Worm (Caenorhabditis elegans) whole organism, dauer: ENCODE data around the gene fbxa-106.

Experiments
- unc-62 ChIP-seq: sonication (generic microtip); optimal IDR thresholded peaks from 2 replicates; lab custom pipeline; 2017; ENCODE audit warnings: missing biosample characterization, missing genetic modification reagents, missing genetic modification characterization

Gene fbxa-106

DNA sequence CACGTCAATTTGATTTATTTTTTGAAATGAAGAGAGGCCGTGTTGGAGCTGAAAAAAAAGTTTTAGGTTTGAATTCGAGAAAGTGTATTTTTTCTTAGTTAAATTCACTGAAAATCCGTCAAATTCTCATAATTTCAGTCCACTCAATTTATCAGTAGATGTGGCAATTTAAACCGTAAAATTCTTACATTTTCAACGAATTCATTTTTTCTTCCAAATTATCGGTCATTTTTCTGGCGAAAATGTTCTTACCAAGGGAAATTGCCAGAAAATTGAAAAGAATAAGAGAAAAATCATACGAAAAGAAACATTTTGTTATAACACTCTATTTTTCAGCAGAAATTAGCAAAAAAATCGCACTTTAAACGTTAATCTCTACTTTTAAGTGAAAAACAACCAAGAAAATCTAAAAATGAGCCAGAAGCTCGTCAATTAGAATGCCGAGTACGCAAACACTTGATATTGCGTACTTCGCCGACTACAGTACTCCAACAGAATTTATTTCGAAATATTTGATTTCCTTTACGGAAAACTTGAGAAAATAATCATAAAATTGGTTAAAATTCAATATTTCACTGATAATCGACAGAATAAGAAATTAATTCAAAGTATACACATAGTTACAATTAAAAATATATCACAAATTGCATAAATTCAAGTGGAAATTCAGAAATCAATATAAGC, at the start of gene fbxa-106:
fbxa-106 (minus strand) TSS at position 51 of the 684 bp plus-strand sequence.
- no peak for TF ChIP-seq unc-62 (GFP tag; lab: Kevin White, UChicago)

DNA sequence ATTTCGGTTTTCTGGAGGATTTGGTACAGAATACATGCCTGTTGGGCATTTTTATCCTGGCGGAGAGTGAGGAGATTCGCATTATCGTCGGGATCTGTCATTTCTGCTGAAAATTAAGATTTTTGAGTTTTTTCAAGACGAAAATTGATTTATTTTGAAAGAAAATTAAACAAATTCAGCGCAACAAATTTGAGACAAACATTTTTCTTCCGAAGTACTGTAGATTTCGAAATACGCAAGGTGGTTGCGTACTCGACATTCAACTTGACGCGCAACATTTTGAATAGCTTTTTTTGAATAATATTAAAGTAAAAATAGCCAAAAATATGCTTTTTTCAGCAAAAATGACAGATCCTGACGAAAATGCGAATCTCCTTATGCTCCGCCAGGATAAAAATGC, 49.4 kb upstream of the fbxa-106 start, which contains the start of gene Y37H2A.7:
Y37H2A.7 (minus strand) TSS at position 101 of the 400 bp plus-strand sequence.
- no peak for TF ChIP-seq unc-62 (GFP tag; lab: Kevin White, UChicago)

DNA sequence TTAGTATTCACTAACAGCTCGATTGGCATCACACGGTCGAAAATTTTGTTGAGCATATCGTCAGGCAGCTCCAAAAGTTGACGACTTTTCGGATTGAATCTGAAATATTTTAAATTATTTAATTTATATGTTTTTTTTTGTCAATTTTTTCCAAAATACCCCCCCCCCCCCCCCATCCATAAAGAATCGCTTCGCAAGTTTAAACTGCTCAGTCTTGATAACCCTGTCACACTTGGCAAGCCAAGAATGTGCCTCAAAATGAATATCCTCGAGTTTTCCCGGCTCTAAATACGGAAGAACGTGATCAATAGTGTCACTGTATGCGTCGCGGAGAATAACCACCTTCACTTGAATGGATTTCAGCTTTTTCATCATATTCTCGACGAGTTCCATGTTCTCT, 48.2 kb upstream of the fbxa-106 start, which contains the start of gene Y37H2A.18:
Y37H2A.18 (minus strand) TSS at position 101 of the 400 bp plus-strand sequence.
- TF ChIP-seq unc-62 (GFP tag; lab: Kevin White, UChicago): no peak

DNA sequence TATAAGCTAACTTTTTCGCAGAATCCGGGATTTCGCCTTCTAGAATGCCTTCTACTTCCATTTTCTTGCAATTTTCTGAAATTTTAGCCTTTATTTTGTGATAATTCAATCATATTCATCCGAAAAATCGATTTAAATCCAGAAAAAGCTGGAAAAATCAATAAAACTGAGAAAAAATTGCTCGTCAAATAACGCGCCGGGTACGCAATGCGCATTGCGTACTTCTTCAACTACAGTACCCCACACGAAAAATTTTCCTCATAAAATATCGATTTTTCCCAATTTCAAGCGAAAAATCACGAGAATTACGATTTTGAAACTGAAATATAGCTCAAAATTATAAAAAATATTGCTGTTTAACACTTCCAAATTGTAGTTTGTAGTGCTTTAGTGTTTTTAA, 46.0 kb upstream of the fbxa-106 start, which contains the start of gene Y37H2A.12:
Y37H2A.12 (minus strand) TSS at position 81 of the 400 bp plus-strand sequence.
- TF ChIP-seq unc-62 (GFP tag; lab: Kevin White, UChicago): no peak

DNA sequence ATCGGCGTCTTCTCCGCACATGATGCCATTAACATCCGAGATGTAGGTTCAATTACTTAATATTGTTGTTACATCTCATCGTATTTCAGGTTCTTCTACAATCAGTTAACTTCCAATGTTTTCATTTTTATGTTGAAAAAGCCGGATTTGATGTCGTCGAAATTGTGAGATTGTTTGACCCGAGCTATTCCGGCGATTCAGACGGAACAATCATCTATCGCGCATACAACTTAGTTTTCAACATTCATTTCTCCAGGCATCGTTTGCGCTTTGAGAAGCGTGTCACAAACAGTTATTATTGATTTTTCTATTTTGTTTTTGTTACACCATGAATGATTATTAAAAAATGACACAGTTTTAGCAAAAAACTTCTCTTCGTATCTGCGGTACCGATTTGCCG, 43.5 kb upstream of the fbxa-106 start:
- no peak for TF ChIP-seq unc-62 (GFP tag; lab: Kevin White, UChicago)

DNA sequence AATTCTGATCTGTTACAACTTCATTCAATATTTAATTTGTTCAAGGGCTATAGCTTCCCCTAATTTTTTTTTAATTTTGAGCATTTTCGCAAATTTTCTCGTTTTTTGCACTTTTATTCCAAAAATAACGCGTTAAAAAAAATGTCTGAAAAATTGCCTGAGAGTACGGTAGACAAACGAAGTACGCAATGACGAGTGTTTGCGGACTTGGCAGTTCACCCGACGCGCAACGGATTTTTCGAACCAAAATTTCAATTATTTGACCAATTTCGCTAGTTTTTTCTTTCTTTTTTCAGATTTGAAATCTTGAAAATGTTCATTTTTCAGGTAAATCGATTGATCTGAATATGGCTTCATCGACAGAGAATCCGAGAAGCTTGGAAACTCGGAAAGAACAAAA, 42.2 kb upstream of the fbxa-106 start, which contains the start of gene fbxa-211:
fbxa-211 (plus strand) TSS at position 328 of the 400 bp plus-strand sequence.
- TF ChIP-seq unc-62 (GFP tag; lab: Kevin White, UChicago): no peak

DNA sequence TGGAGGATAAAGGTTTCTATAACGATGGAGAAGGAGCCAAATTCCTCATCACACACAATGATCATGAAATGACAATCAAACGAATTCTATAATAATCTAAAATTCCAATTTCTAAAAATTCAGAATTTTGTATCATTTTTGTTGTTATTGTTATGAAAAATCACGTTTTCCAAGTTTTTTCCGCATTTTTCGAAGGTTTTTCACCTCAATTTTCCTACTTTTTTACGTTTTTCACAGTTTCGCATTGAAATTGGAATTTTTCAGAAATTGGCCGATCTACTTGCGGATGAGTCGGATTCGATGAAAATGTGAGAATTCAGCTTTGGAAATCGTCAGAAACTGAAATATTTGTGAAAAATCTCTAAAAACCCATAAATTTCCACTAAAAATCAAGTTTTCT, 40.1 kb upstream of the fbxa-106 start, which contains the start of gene fbxa-210:
fbxa-210 (plus strand) TSS at position 301 of the 400 bp plus-strand sequence.
- no peak for TF ChIP-seq unc-62 (GFP tag; lab: Kevin White, UChicago)

DNA sequence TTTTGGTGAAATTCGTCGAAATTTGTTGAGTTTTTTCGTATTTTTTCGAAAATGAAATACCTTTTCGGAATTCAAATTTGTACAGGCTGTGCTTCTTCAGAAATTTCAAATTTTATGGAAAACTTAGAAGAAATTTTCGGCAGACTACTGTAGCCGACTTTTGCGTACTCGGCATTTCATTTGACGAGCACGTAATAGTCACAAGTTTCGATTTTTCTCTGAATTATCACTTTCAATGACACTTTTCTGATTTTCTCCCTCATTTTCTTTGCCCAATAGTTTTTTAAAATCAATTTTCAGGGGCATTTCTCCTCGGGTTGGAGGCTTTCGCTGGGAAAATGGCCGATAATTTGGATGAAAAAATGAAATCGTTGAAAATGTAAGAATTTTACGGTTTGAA, 38.6 kb upstream of the fbxa-106 start, which contains the start of gene fbxa-107:
fbxa-107 (plus strand) TSS at position 301 of the 400 bp plus-strand sequence.
- no peak for TF ChIP-seq unc-62 (GFP tag; lab: Kevin White, UChicago)

DNA sequence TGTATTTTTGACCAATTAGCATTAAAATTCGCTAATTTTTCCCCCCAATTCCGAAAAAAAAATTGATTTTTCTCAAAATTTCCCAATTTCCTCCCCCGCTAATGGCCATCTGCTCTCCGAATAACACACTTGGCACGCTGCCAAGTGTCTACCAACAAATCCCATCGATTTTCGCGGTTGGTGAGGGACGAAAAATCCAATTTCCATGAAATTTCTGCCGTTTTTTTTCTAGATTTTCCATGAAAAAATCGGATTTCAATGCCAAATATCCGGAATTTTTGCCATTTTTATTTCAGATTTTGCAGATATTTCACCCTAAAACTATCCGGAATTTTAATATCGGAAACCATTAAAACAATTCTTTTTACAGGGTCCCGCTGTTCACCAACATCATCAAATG, 24.4 kb upstream of the fbxa-106 start:
- no peak for TF ChIP-seq unc-62 (GFP tag; lab: Kevin White, UChicago)

DNA sequence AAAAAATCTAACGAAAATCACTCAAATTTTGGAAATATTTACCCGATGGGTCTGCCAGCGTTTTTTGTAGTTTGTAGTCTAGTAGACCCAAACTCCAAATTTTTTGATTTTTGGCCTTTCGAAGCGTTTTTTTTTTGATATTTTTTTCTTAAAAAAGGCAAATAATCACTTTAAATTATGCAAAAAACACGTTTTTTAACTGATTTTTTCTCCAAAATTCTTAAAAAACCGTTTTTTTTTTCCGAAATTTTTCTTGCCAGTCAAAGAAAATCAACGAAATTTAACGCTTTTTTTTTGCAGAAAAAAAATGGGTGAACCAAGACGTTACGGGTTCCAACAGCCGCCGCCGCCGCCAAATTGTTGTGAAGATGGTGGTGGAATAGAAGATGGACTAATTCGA, 23.0 kb upstream of the fbxa-106 start, which contains the start of gene Y37H2A.1:
Y37H2A.1 (plus strand) TSS at position 301 of the 400 bp plus-strand sequence.
- TF ChIP-seq unc-62 (GFP tag; lab: Kevin White, UChicago): no peak

DNA sequence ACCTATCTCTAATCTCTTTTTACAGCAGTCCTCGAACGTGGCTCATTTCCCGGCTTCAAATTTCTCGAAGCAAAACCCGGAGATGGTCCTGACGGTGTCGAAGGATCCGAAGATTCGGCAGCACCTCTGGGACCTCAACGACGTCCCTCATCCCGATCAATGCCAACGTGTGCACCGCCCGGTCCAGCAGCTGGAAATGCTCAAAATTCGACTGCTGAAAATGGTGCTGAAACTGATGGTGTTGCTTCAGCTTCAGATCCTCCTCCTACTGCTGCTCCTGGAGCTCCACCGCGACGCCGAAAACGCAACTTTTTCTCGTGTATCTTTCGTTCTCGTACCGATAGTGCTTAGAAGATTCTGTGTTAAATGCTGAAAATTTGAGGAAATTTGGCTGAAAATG, 21.1 kb upstream of the fbxa-106 start:
- no peak for TF ChIP-seq unc-62 (GFP tag; lab: Kevin White, UChicago)

DNA sequence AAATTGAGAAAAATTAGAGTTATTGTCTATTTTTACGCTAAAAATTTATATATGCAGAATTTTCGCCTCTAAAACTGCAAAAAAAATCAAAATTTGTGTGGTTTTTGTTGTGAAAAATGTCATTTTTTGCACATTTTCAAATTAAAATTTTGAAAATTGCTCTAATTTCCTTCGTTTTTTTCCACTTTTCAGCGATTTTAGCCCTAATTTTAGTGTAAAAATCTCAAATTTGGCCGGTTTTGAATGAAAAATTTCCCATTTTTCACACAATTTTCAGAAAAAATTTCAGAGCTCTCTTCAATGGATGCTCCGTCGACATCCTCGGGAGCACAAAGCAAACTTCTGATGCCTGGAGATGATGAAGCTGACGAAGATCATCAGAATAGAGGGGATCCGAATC, 13.4 kb upstream of the fbxa-106 start, which contains the start of gene par-4:
par-4 (plus strand) TSS at position 301 of the 400 bp plus-strand sequence.
- TF ChIP-seq unc-62 (GFP tag; lab: Kevin White, UChicago): no peak

DNA sequence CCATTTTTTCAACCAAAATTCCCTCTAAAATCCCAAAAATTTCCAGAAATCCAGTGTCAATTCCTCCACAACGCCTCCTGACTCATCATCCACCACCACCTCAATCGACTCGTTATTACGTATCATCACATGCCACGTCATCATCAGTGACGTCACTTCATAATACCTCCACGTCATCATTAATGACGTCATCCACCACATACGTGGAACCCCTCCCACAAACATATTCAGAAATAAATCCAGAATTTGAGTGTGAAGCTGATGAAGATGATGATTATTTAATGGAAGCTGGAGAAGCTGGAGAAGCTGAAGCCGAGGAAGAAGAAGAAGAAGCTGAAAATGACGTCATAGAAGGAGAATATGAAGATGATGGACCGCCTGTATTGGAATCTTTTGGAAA, 8.9 kb upstream of the fbxa-106 start:
- no peak for TF ChIP-seq unc-62 (GFP tag; lab: Kevin White, UChicago)

DNA sequence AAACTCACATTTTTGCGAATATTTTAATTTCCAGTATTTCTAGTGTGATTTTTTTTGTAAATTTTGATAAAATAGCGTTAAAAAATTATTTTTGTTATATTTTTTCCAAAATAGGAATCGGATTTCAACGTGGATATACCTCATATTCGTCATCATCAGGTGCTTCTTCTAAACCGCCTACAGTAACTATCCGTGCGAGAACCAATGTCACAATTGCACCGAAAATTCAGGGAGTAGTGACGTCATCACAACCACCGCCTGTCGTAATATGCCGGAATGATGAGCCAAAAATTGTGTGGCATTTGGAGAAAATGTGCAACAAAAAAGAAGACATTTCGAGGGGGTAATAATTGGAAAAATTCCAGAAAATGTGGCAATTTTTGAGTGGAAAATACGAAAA, 6.2 kb upstream of the fbxa-106 start:
- no peak for TF ChIP-seq unc-62 (GFP tag; lab: Kevin White, UChicago)

DNA sequence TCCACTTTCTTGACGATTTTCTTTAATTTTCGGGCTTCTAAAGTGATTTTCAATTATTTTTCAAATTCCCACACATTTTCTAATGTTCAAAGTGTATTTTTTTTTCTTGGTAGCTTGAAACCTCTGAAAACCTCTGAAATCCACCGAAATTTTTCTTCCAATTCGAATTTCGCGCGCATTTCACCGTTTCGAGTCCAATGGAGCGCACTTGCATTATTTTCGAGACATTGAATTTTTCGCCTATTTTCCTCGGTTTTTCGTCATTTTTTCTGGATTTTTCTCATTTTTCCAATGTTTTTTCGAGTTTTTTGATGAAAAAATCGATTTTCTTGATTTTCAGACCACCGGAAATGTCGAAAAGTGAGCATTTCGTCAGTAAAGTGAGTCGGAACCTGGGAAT, 1.8 kb upstream of the fbxa-106 start, which contains the start of gene slr-2:
slr-2 (plus strand) TSS at position 341 of the 400 bp plus-strand sequence.
- no peak for TF ChIP-seq unc-62 (GFP tag; lab: Kevin White, UChicago)

DNA sequence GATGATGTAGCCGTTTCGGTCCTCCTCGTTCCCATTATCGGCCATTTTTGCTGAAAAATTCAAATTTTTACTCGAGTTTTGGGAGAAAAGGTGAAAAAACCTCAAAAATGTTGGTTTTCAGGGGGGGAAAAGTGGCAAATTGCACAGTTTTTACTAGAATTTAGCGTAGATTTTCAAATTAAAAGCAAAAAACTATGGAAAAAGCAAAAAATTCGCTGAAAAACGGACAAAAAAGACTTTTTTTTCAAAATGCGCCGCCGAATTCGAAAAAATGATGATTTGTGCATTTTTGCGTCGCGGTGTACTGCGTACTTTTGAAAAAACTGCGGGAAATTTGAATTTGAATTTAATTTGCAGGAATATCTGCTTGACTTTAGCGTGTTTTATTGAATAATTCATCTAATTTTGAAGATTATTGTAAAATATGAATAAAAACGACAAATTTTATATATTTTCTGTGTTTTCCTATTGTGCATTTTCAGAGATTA, 1.2 kb upstream of the fbxa-106 start, which contains the start of gene Y59A8B.12:
Y59A8B.12 (minus strand) TSS at position 51 of the 488 bp plus-strand sequence.
- TF ChIP-seq unc-62 (GFP tag; lab: Kevin White, UChicago): no peak
